Fruit fly (Drosophila melanogaster): Measurements from ENCODE around the gene CG31528.

The CG31528 gene

DNA sequence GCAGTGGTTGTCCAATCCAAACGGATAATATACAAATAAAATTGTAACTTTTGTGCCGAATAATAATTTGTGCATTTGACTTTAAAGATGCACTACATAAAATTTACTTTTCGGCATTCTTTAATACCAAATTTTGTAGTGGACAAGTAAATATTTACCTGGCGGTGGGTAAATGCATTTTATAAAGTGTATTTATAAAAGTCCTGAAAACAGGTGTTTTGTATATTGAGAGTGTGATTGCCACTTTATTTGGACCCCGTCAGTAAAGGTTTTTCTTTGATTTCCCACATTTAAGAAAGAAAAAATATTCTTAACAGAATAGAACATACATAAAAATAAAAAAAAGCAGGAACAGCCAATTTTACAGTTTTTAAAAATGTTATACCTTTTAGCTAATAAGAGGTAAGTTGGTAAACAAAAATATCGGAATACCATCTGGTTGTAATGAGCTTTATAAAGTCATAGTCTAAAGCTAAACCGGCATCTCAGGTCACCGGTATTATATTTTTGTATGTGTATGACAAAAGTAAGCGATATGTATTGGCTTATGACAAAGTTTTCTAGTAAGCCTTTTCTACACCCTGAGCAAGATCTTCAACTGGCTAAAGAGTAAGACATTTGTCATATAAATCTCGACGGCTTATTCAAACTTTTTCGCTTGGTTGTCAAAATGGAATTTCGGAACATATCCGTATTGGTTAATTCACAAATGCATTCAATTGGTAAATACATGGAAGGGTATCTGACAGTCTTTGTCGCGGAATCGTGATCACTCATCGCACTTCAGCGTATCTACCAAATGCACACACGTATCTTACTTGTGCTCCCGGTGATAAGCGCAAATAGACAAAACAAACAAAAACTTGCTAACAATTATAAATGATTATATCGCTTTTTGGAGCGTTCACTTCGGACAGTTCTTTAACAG, 21.3 kb upstream of the CG31528 start (continued):
- TF ChIP-seq fd3F (GFP tag; optimal IDR thresholded peaks at IDR 0.05) (peak; percentile 79), CG14965 (GFP tag; optimal IDR thresholded peaks at IDR 0.05; ENCODE audit: borderline replicate concordance) (peak; percentile 54), h (optimal IDR thresholded peaks at IDR 0.05) (no peak), NFAT (GFP tag; IDR thresholded peaks at IDR 0.05) (peak; percentile 71), Pdp1 (GFP tag; optimal IDR thresholded peaks at IDR 0.05) (peak; percentile 87 to 88), ssp (GFP tag; IDR thresholded peaks at IDR 0.05) (peak; percentile 72), stwl (tag; optimal IDR thresholded peaks at IDR 0.05) (no peak), pzg (GFP tag; optimal IDR thresholded peaks at IDR 0.05) (peak; percentile 13), ERR (GFP tag; optimal IDR thresholded peaks at IDR 0.05) (peak; percentile 86), otp (GFP tag; IDR thresholded peaks at IDR 0.05) (peak; percentile 75; the same call in 2 of the 3 replicates), CG17802 (tag; optimal IDR thresholded peaks at IDR 0.05) (peak; percentile 60), Hand (GFP tag; optimal IDR thresholded peaks at IDR 0.05) (peak; percentile 66), Lhr (GFP tag; optimal IDR thresholded peaks at IDR 0.05) (peak; percentile 51), CG17912 (GFP tag; optimal IDR thresholded peaks at IDR 0.05) (peak; percentile 52), CG4617 (GFP tag; optimal IDR thresholded peaks at IDR 0.05; ENCODE audit: borderline replicate concordance) (peak; percentile 50), twi (tag; optimal IDR thresholded peaks at IDR 0.05) (peak; percentile 57), HLH3B (GFP tag; IDR thresholded peaks at IDR 0.05) (peak; percentile 87), CG12236 (GFP tag; optimal IDR thresholded peaks at IDR 0.05) (peak; percentile 65), CG6254 (GFP tag; optimal IDR thresholded peaks at IDR 0.05) (peak; percentile 77), Poxn (GFP tag; IDR thresholded peaks at IDR 0.05) (no peak), yki (optimal IDR thresholded peaks at IDR 0.05) (no peak), CG1024 (GFP tag; IDR thresholded peaks at IDR 0.05) (peak; percentile 67; the same call in 1 of the 2 replicates), slp2 (GFP tag; optimal IDR thresholded peaks at IDR 0.05) (peak; percentile 73), Sry-δ (GFP tag; optimal IDR thresholded peaks at IDR 0.05) (peak; percentile 65), CG17359 (tag; optimal IDR thresholded peaks at IDR 0.05) (peak; percentile 88), CTCF (GFP tag; optimal IDR thresholded peaks at IDR 0.05) (peak; percentile 37), CG7556 (GFP tag; optimal IDR thresholded peaks at IDR 0.05) (peak; percentile 79), CG1529 (GFP tag; optimal IDR thresholded peaks at IDR 0.05) (peak; percentile 69), row (GFP tag; IDR thresholded peaks at IDR 0.05) (peak; percentile 96), tll (GFP tag; optimal IDR thresholded peaks at IDR 0.05) (no peak), wor (GFP tag; IDR thresholded peaks at IDR 0.05) (peak; percentile 85), lab (GFP tag; optimal IDR thresholded peaks at IDR 0.05) (peak; percentile 95), CG13123 (GFP tag; optimal IDR thresholded peaks at IDR 0.05) (peak; percentile 74), CG13775 (GFP tag; optimal IDR thresholded peaks at IDR 0.05) (peak; percentile 72), CG6683 (GFP tag; optimal IDR thresholded peaks at IDR 0.05) (peak; percentile 66), ranshi (GFP tag; IDR thresholded peaks at IDR 0.05) (peak; percentile 88; the same call in 1 of the 2 replicates), HLH4C (GFP tag; IDR thresholded peaks at IDR 0.05; ENCODE audit: partially characterized antibody) (no peak), Hr51 (GFP tag; optimal IDR thresholded peaks at IDR 0.05) (peak; percentile 76 to 93), CG17568 (GFP tag; optimal IDR thresholded peaks at IDR 0.05) (peak; percentile 74), CG9876 (GFP tag; optimal IDR thresholded peaks at IDR 0.05) (peak; percentile 81), toy (GFP tag; IDR thresholded peaks at IDR 0.05) (no peak), NC2α (GFP tag; optimal IDR thresholded peaks at IDR 0.05) (peak; percentile 59), stc (GFP tag; IDR thresholded peaks at IDR 0.05) (peak; percentile 89), gro (GFP tag; optimal IDR thresholded peaks at IDR 0.05) (peak; percentile 95), CG4328 (GFP tag; optimal IDR thresholded peaks at IDR 0.05) (peak; percentile 17), sisA (GFP tag; IDR thresholded peaks at IDR 0.05) (peak; percentile 87), vnd (GFP tag; IDR thresholded peaks at IDR 0.05; ENCODE audit: partially characterized antibody) (no peak), Dref (GFP tag; IDR thresholded peaks at IDR 0.05) (0 out of 2 replicates have a peak, but pooled peaks have one; percentile 17), CG17328 (GFP tag; IDR thresholded peaks at IDR 0.05) (peak; percentile 84)
